Worm (Caenorhabditis elegans) whole organism, L4 larva: ENCODE results near the gene glb-13.

Source experiments
- D1046.2 ChIP-seq: fragments of 200-800 bp; sonication (Bioruptor generic); IDR thresholded peaks from 2 replicates; pipeline ENCODE4 v1.3.6; 2022; ENCODE audit warnings: missing genetic modification characterization, missing compliant biosample characterization
- F44E2.7 ChIP-seq: fragments of 200-800 bp; sonication (Bioruptor generic); IDR thresholded peaks from 2 replicates; pipeline ENCODE4 v2.1.2; 2022; ENCODE audit warnings: missing genetic modification characterization, missing compliant biosample characterization
- R02D3.7 ChIP-seq: fragments of 150-350 bp; sonication (generic microtip); optimal IDR thresholded peaks from 3 replicates; lab custom pipeline; 2014; ENCODE audit warnings: missing biosample characterization, missing genetic modification characterization
- Y48G9A.11 ChIP-seq: fragments of 200-800 bp; sonication (Bioruptor generic); IDR thresholded peaks from 2 replicates; pipeline ENCODE4 v1.3.6; 2022; ENCODE audit warnings: missing genetic modification reagents, missing genetic modification characterization, missing compliant biosample characterization
- aha-1 ChIP-seq: fragments of 150-350 bp; peaks from one replicate; lab custom pipeline; 2014; ENCODE audit warnings: missing biosample characterization, missing genetic modification characterization
- ceh-62 ChIP-seq: sonication (generic microtip); optimal IDR thresholded peaks from 2 replicates; lab custom pipeline; 2017; ENCODE audit warnings: missing biosample characterization, missing genetic modification characterization
- ceh-82 ChIP-seq: sonication (generic microtip); optimal IDR thresholded peaks from 2 replicates; lab custom pipeline; 2017; ENCODE audit warnings: missing biosample characterization, missing genetic modification characterization
- cey-2 ChIP-seq: sonication (generic microtip); optimal IDR thresholded peaks from 3 replicates; lab custom pipeline; 2017; ENCODE audit warnings: missing genetic modification characterization, mild to moderate bottlenecking, missing compliant biosample characterization, antibody characterized with exemption, borderline replicate concordance; ENCODE audit not compliant: insufficient read depth
- daf-19 ChIP-seq: fragments of 200-800 bp; sonication (Bioruptor generic); conservative IDR thresholded peaks from 2 replicates; pipeline ENCODE4 v1.3.6; 2022; ENCODE audit warnings: missing genetic modification characterization, missing compliant biosample characterization
- fos-1 ChIP-seq: fragments of 150-350 bp; optimal IDR thresholded peaks from 2 replicates; lab custom pipeline; 2014; ENCODE audit warnings: missing biosample characterization, missing genetic modification characterization
- gei-8 ChIP-seq: fragments of 200-800 bp; sonication (Bioruptor generic); optimal IDR thresholded peaks from 2 replicates; lab custom pipeline; 2018; ENCODE audit warnings: mild to moderate bottlenecking, missing genetic modification characterization, missing compliant biosample characterization
- hif-1 ChIP-seq, 2 experiments: sonication (generic microtip); optimal IDR thresholded peaks; 2 replicates each; lab custom pipeline; 2016 to 2017; ENCODE audit warnings: missing compliant biosample characterization in 2 of 2, missing genetic modification characterization in 2 of 2, missing genetic modification reagents in 2 of 2, missing genotype in 2 of 2, mild to moderate bottlenecking in 1 of 2
- hlh-30 ChIP-seq: sonication (generic microtip); optimal IDR thresholded peaks from 2 replicates; lab custom pipeline; 2017; ENCODE audit warnings: antibody characterized with exemption, mild to moderate bottlenecking, missing genetic modification characterization, missing compliant biosample characterization; ENCODE audit not compliant: insufficient read depth
- hmg-1.1 ChIP-seq: fragments of 200-800 bp; sonication (Bioruptor generic); IDR thresholded peaks from 2 replicates; pipeline ENCODE4 v1.3.6; 2022; ENCODE audit warnings: missing genetic modification reagents, missing genetic modification characterization, missing compliant biosample characterization
- jun-1 ChIP-seq: fragments of 150-350 bp; optimal IDR thresholded peaks from 2 replicates; lab custom pipeline; 2014; ENCODE audit warnings: missing biosample characterization, missing genetic modification reagents, missing genetic modification characterization
- lin-1 ChIP-seq: fragments of 200-800 bp; sonication (Bioruptor generic); IDR thresholded peaks from 2 replicates; pipeline ENCODE4 v1.3.6; 2022; ENCODE audit warnings: missing genetic modification reagents, missing genetic modification characterization, missing compliant biosample characterization
- lin-13 ChIP-seq: fragments of 150-350 bp; optimal IDR thresholded peaks from 2 replicates; lab custom pipeline; 2014; ENCODE audit warnings: missing biosample characterization, missing genetic modification reagents, missing genetic modification characterization
- lin-38 ChIP-seq: fragments of 200-800 bp; sonication (Bioruptor generic); IDR thresholded peaks from 2 replicates; pipeline ENCODE4 v1.3.6; 2022; ENCODE audit warnings: missing genetic modification reagents, missing genetic modification characterization, missing compliant biosample characterization
- lin-39 ChIP-seq: fragments of 150-350 bp; optimal IDR thresholded peaks from 2 replicates; lab custom pipeline; 2014; ENCODE audit warnings: missing biosample characterization, missing genetic modification reagents, missing genetic modification characterization
- lsy-2 ChIP-seq, 2 experiments: fragments of 150-350 bp in 1 of 2; sonication (generic microtip) in 1 of 2; optimal IDR thresholded peaks; 2 replicates each; lab custom pipeline; 2014 to 2017; ENCODE audit warnings: missing biosample characterization in 2 of 2, missing genetic modification characterization in 2 of 2
- madf-5 ChIP-seq, 2 experiments: fragments of 200-800 bp; sonication (Bioruptor generic); IDR thresholded peaks; 2 replicates each; pipeline ENCODE4 v1.3.6; 2022; ENCODE audit warnings: missing compliant biosample characterization in 2 of 2, missing genetic modification characterization in 2 of 2
- mdl-1 ChIP-seq, 2 experiments: fragments of 150-350 bp in 1 of 2; sonication (generic microtip) in 1 of 2; optimal IDR thresholded peaks; 2 replicates each; lab custom pipeline; 2014 to 2017; ENCODE audit warnings: missing biosample characterization in 2 of 2, missing genetic modification characterization in 2 of 2
- mdt-29 ChIP-seq: fragments of 200-800 bp; sonication (Bioruptor generic); IDR thresholded peaks from 2 replicates; pipeline ENCODE4 v1.3.6; 2022; ENCODE audit warnings: missing genetic modification reagents, missing genetic modification characterization, missing compliant biosample characterization
- mes-2 ChIP-seq: sonication (generic microtip); optimal IDR thresholded peaks from 2 replicates; lab custom pipeline; 2016; ENCODE audit warnings: missing genotype, mild to moderate bottlenecking, missing genetic modification characterization, missing compliant biosample characterization; ENCODE audit not compliant: poor library complexity, severe bottlenecking
- mxl-2 ChIP-seq: fragments of 200-800 bp; sonication (Bioruptor generic); conservative IDR thresholded peaks from 2 replicates; pipeline ENCODE4 v1.3.6; 2022; ENCODE audit warnings: missing genetic modification reagents, missing genetic modification characterization, missing compliant biosample characterization
- nhr-10 ChIP-seq: fragments of 150-350 bp; optimal IDR thresholded peaks from 2 replicates; lab custom pipeline; 2014; ENCODE audit warnings: missing biosample characterization, missing genetic modification characterization
- nhr-111 ChIP-seq: fragments of 200-800 bp; sonication (Bioruptor generic); optimal IDR thresholded peaks from 2 replicates; lab custom pipeline; 2018; ENCODE audit warnings: mild to moderate bottlenecking, missing genetic modification characterization, missing compliant biosample characterization
- nhr-237 ChIP-seq: sonication (generic microtip); optimal IDR thresholded peaks from 2 replicates; lab custom pipeline; 2017; ENCODE audit warnings: missing biosample characterization, missing genetic modification characterization
- nhr-28 ChIP-seq: fragments of 150-350 bp; optimal IDR thresholded peaks from 2 replicates; lab custom pipeline; 2014; ENCODE audit warnings: missing biosample characterization, missing genetic modification characterization
- nhr-48 ChIP-seq: sonication (generic microtip); optimal IDR thresholded peaks from 2 replicates; lab custom pipeline; 2016; ENCODE audit warnings: mild to moderate bottlenecking, missing genetic modification characterization, missing compliant biosample characterization
- pha-4 ChIP-seq, 2 experiments: fragments of 150-350 bp in 1 of 2; fragments of 200-800 bp in 1 of 2; sonication (Bioruptor generic) in 1 of 2; IDR thresholded peaks in 1 of 2; optimal IDR thresholded peaks in 1 of 2; 2 replicates each; pipeline versions ENCODE4 v1.3.6 to Lab custom; 2014 to 2022; ENCODE audit warnings: missing genetic modification characterization in 2 of 2, missing genetic modification reagents in 2 of 2, missing biosample characterization in 1 of 2, missing compliant biosample characterization in 1 of 2
- set-16 ChIP-seq: fragments of 200-800 bp; sonication (Bioruptor generic); IDR thresholded peaks from 2 replicates; pipeline ENCODE4 v1.3.6; 2022; ENCODE audit warnings: missing genetic modification reagents, missing genetic modification characterization, missing compliant biosample characterization
- unc-39 ChIP-seq: sonication (generic microtip); optimal IDR thresholded peaks from 2 replicates; lab custom pipeline; 2017; ENCODE audit warnings: missing biosample characterization, missing genetic modification characterization
- unc-62 ChIP-seq, 3 experiments: fragments of 150-350 bp in 1 of 3; sonication (generic microtip); optimal IDR thresholded peaks in 2 of 3; peaks in 1 of 3; 1 replicate in 1 of 3; 2 replicates in 2 of 3; lab custom pipeline; 2014 to 2017; ENCODE audit warnings: missing biosample characterization in 3 of 3, missing genetic modification characterization in 3 of 3, missing genetic modification reagents in 3 of 3, missing genotype in 1 of 3
- vab-7 ChIP-seq: fragments of 200-800 bp; sonication (Bioruptor generic); IDR thresholded peaks from 2 replicates; pipeline ENCODE4 v1.3.6; 2022; ENCODE audit warnings: missing genetic modification reagents, missing genetic modification characterization, missing compliant biosample characterization
- zfp-3 ChIP-seq: fragments of 200-800 bp; sonication (Bioruptor generic); conservative IDR thresholded peaks from 2 replicates; pipeline ENCODE4 v1.3.6; 2022; ENCODE audit warnings: missing genetic modification reagents, missing genetic modification characterization, missing compliant biosample characterization

The glb-13 gene

DNA sequence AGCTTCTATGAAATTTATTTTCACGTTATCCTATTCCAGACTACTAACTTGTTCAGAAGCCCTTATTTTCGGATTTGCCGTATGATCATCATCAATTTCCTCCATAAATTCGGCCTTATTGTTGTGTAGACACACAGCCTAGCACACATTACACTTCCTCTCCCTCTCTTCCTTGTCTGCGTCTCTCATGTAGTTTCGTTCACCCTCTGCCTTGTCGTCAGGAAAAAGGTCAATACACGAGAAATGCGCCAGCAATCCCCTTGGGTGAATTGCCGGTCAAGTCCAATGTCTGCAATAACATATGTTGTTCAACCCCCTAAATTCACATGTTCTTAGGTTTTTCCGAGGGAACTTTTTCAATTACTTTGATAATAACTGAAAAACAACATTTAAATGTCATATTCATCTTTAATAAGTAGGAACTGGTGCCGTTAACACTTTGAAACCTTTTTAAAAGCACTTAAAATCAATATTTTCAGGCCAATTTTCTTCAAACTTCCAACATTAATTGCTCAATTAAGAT lies 15.7 kb upstream of the glb-13 start, which contains the start of gene F17E5.2 (continued):
- no peak for TF ChIP-seq lin-39
- peak; percentile 79 for TF ChIP-seq nhr-48
- no peak for TF ChIP-seq fos-1
- TF ChIP-seq madf-5 (GFP tag; IDR thresholded peaks at IDR 0.05; lab: Robert Waterston, UW): no peak
- peak; percentile 38 for TF ChIP-seq gei-8 (GFP tag; lab: Kevin White, UChicago)
- peak; percentile 96 for TF ChIP-seq hmg-1.1 (GFP tag; lab: Robert Waterston, UW)
- TF ChIP-seq nhr-111: no peak
- TF ChIP-seq hif-1 (tag; optimal IDR thresholded peaks at IDR 0.05; lab: Kevin White, UChicago): peak; percentile 31 to 85
- TF ChIP-seq F44E2.7 (GFP tag; lab: Robert Waterston, UW): no peak
- TF ChIP-seq set-16 (GFP tag; lab: Robert Waterston, UW): no peak
- TF ChIP-seq daf-19 (GFP tag; lab: Robert Waterston, UW): 0 out of 2 replicates have a peak, but pooled peaks have one; percentile 68
- TF ChIP-seq zfp-3 (GFP tag; lab: Robert Waterston, UW): peak; percentile 81; the same call in 1 of the 2 replicates
- peak; percentile 29 for TF ChIP-seq nhr-10 (tag; lab: Kevin White, UChicago)
- TF ChIP-seq nhr-28 (tag; lab: Kevin White, UChicago): peak; percentile 96
- no peak for TF ChIP-seq unc-39
- no peak for TF ChIP-seq D1046.2 (GFP tag; lab: Robert Waterston, UW)
- TF ChIP-seq mdt-29 (GFP tag; lab: Robert Waterston, UW): no peak
- no peak for TF ChIP-seq ceh-62 (tag; lab: Kevin White, UChicago)
- peak; percentile 96 for TF ChIP-seq mes-2
- peak; percentile 93 for TF ChIP-seq hlh-30 (tag; lab: Kevin White, UChicago)
- no peak for TF ChIP-seq mxl-2
- no peak for TF ChIP-seq ceh-82
- TF ChIP-seq jun-1 (tag; lab: Kevin White, UChicago): peak; percentile 68
- no peak; the same call in 1 of the 2 replicates for TF ChIP-seq vab-7 (GFP tag; lab: Robert Waterston, UW)
- TF ChIP-seq lsy-2 (tag; optimal IDR thresholded peaks at IDR 0.05; lab: Kevin White, UChicago): peak; percentile 55 to 94
- TF ChIP-seq Y48G9A.11 (GFP tag; lab: Robert Waterston, UW): no peak

ce11 chrX:12391380-12391779 lies 13.2 kb upstream of the glb-13 start, which contains the start of gene nekl-3:
nekl-3 (minus strand) TSS chrX:12391480.
- no peak for TF ChIP-seq pha-4 (GFP tag; IDR thresholded peaks at IDR 0.05; lab: Robert Waterston, UW)
- no peak for TF ChIP-seq pha-4 (tag; optimal IDR thresholded peaks at IDR 0.05; lab: Kevin White, UChicago)
- peak; percentile 21 for TF ChIP-seq aha-1 (tag; lab: Kevin White, UChicago)
- TF ChIP-seq cey-2 (tag; lab: Kevin White, UChicago): no peak
- no peak for TF ChIP-seq R02D3.7 (tag; lab: Kevin White, UChicago)
- no peak for TF ChIP-seq lin-1
- TF ChIP-seq lin-13: no peak
- no peak for TF ChIP-seq mdl-1 (tag; optimal IDR thresholded peaks at IDR 0.05; lab: Kevin White, UChicago)
- no peak for TF ChIP-seq nhr-237 (tag; lab: Kevin White, UChicago)
- TF ChIP-seq Y48G9A.11 (GFP tag; lab: Robert Waterston, UW): no peak

ce11 chrX:12375783-12376182 lies 2.4 kb downstream of the glb-13 start:
- TF ChIP-seq lin-38 (GFP tag; lab: Robert Waterston, UW) (no peak), unc-62 (GFP tag; optimal IDR thresholded peaks at IDR 0.05 in 1 of 2; lab: Kevin White, UChicago) (peak in 1 of 2 experiments; percentile 90), unc-62 (tag; optimal IDR thresholded peaks at IDR 0.05; lab: Kevin White, UChicago) (no peak)
